Worm (Caenorhabditis elegans) whole organism, late embryonic: ENCODE measurements around the gene abu-13.

Experiments used
- ceh-24 ChIP-seq: sonication (generic microtip); optimal IDR thresholded peaks from 2 replicates; lab custom pipeline; 2016; ENCODE audit warnings: mild to moderate bottlenecking, missing genetic modification characterization, missing compliant biosample characterization
- hlh-15 ChIP-seq: sonication (generic microtip); optimal IDR thresholded peaks from 2 replicates; lab custom pipeline; 2016; ENCODE audit warnings: missing genetic modification characterization, missing compliant biosample characterization
- hlh-6 ChIP-seq: sonication (generic microtip); optimal IDR thresholded peaks from 2 replicates; lab custom pipeline; 2016; ENCODE audit warnings: missing genotype, missing genetic modification characterization, missing compliant biosample characterization
- nhr-11 ChIP-seq: fragments of 150-350 bp; optimal IDR thresholded peaks from 2 replicates; lab custom pipeline; 2014; ENCODE audit warnings: missing biosample characterization, missing genetic modification characterization
- nhr-232 ChIP-seq: sonication (generic microtip); optimal IDR thresholded peaks from 2 replicates; lab custom pipeline; 2016; ENCODE audit warnings: missing genetic modification characterization, missing compliant biosample characterization
- odd-2 ChIP-seq: sonication (generic microtip); optimal IDR thresholded peaks from 2 replicates; lab custom pipeline; 2017; ENCODE audit warnings: antibody characterized with exemption, mild to moderate bottlenecking, missing genetic modification characterization, missing compliant biosample characterization
- pqm-1 ChIP-seq: sonication (generic microtip); optimal IDR thresholded peaks from 2 replicates; lab custom pipeline; 2016; ENCODE audit warnings: missing genetic modification characterization, missing compliant biosample characterization
- sox-2 ChIP-seq: fragments of 200-800 bp; sonication (Bioruptor generic); IDR thresholded peaks from 2 replicates; pipeline ENCODE4 v1.3.6; 2022; ENCODE audit warnings: missing genetic modification reagents, missing genetic modification characterization, missing compliant biosample characterization
- tbx-2 ChIP-seq: sonication (generic microtip); optimal IDR thresholded peaks from 2 replicates; lab custom pipeline; 2016; ENCODE audit warnings: missing genetic modification characterization, missing compliant biosample characterization
- tbx-7 ChIP-seq: sonication (generic microtip); optimal IDR thresholded peaks from 2 replicates; lab custom pipeline; 2016; ENCODE audit warnings: missing genotype, missing genetic modification characterization, missing compliant biosample characterization

DNA sequence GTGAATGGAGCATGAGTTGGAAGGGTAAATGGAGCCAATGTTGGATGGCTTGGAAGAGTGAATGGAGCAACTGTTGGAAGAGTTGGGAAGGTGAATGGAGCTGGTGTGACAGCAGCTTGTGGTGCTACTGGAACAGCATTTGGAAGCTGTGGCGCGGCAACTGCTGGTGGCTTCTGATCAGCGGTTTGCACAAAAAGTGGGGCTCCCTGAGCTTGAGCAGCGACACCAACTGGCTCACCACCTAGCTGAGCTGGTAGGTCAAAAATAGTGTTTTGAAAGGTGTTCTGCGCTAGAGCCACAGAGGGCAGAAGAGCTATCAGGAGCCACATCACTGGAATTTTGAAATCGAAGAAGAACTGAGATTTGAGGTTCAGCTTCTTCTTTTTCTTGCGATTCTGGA is 379 bp downstream of the abu-13 start:
- TF ChIP-seq nhr-11 (no peak), tbx-2 (no peak), ceh-24 (no peak), nhr-232 (no peak), tbx-7 (no peak), sox-2 (GFP tag; lab: Robert Waterston, UW) (no peak), hlh-15 (tag; lab: Kevin White, UChicago) (no peak), pqm-1 (no peak), hlh-6 (no peak), odd-2 (no peak)
